Fruit fly (Drosophila melanogaster): Measurements from ENCODE around the gene CG10853.

Gene CG10853

DNA sequence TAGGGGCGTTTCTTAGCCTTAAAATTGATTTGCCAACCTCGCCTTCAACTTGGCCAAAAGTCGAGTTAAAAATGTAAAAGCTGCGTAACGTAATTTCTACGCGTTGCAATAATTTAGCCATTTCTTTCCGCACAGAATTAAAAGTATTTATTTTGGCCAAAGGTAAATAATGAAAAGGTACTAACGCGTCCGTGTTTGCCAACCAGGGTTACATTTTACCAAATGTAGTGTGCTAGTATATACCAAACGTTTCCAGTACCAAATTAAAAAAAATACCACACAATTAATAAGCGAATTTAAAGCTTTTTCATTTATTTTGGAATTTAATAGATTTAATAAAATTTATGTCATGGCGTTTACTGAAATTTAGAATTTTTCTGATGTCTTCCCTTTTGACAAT is 48.7 kb upstream of the CG10853 start, which contains the start of gene Ccz1 (continued):
- peak; percentile 61 for TF ChIP-seq Sox100B (GFP tag; optimal IDR thresholded peaks at IDR 0.05)
- TF ChIP-seq Blimp-1 (GFP tag; optimal IDR thresholded peaks at IDR 0.05): peak; percentile 57
- peak; percentile 79 for TF ChIP-seq CHES-1-like (GFP tag; optimal IDR thresholded peaks at IDR 0.05)
- peak; percentile 62 for TF ChIP-seq pzg (GFP tag; optimal IDR thresholded peaks at IDR 0.05)
- TF ChIP-seq MTF-1 (GFP tag; optimal IDR thresholded peaks at IDR 0.05; ENCODE audit: borderline replicate concordance): peak; percentile 76
- peak; percentile 65 for TF ChIP-seq NfI (GFP tag; optimal IDR thresholded peaks at IDR 0.05)
- TF ChIP-seq Vsx1 (GFP tag; optimal IDR thresholded peaks at IDR 0.05): peak; percentile 30
- no peak for TF ChIP-seq CTCF (GFP tag; optimal IDR thresholded peaks at IDR 0.05)
- TF ChIP-seq tap (tag; optimal IDR thresholded peaks at IDR 0.05): no peak
- no peak for TF ChIP-seq CG10366 (GFP tag; IDR thresholded peaks at IDR 0.05)
- no peak for TF ChIP-seq CG4360 (GFP tag; IDR thresholded peaks at IDR 0.05)
- no peak for TF ChIP-seq row (GFP tag; IDR thresholded peaks at IDR 0.05)
- no peak for TF ChIP-seq CG31224 (GFP tag; IDR thresholded peaks at IDR 0.05)
- TF ChIP-seq ase (GFP tag; IDR thresholded peaks at IDR 0.05): no peak
- TF ChIP-seq CG17186 (GFP tag; optimal IDR thresholded peaks at IDR 0.05): peak; percentile 63
- no peak for TF ChIP-seq Ssrp (tag; optimal IDR thresholded peaks at IDR 0.05)
- TF ChIP-seq Mad (GFP tag; optimal IDR thresholded peaks at IDR 0.05): peak; percentile 74
- no peak for TF ChIP-seq sr (GFP tag; IDR thresholded peaks at IDR 0.05)
- TF ChIP-seq CG2120 (GFP tag; optimal IDR thresholded peaks at IDR 0.05): peak; percentile 79
- no peak for TF ChIP-seq scrt (GFP tag; optimal IDR thresholded peaks at IDR 0.05)
- TF ChIP-seq sna (GFP tag; IDR thresholded peaks at IDR 0.05; ENCODE audit: partially characterized antibody): no peak
- TF ChIP-seq CG14965 (GFP tag; optimal IDR thresholded peaks at IDR 0.05; ENCODE audit: borderline replicate concordance): peak; percentile 56
- TF ChIP-seq amos (GFP tag; IDR thresholded peaks at IDR 0.05; ENCODE audit: partially characterized antibody): no peak
- TF ChIP-seq sc (optimal IDR thresholded peaks at IDR 0.05): no peak
- peak; percentile 59 for TF ChIP-seq sc (GFP tag; optimal IDR thresholded peaks at IDR 0.05)
- peak; percentile 66 for TF ChIP-seq CG9876 (GFP tag; optimal IDR thresholded peaks at IDR 0.05)
- TF ChIP-seq CG31365 (tag; optimal IDR thresholded peaks at IDR 0.05): no peak
- peak; percentile 33; the same call in 1 of the 3 replicates for TF ChIP-seq CG11093 (GFP tag; IDR thresholded peaks at IDR 0.05)
- peak; percentile 70 for TF ChIP-seq CG12104 (GFP tag; optimal IDR thresholded peaks at IDR 0.05)
- TF ChIP-seq gro (GFP tag; optimal IDR thresholded peaks at IDR 0.05): peak; percentile 57
- TF ChIP-seq CG13424 (tag; optimal IDR thresholded peaks at IDR 0.05): peak; percentile 71
- no peak for TF ChIP-seq stc (GFP tag; IDR thresholded peaks at IDR 0.05)
- peak; percentile 65 for TF ChIP-seq CG1647 (GFP tag; optimal IDR thresholded peaks at IDR 0.05)
- TF ChIP-seq CG4404 (GFP tag; IDR thresholded peaks at IDR 0.05): no peak
- TF ChIP-seq CG7839 (tag; optimal IDR thresholded peaks at IDR 0.05): peak; percentile 51
- peak; percentile 6 for TF ChIP-seq CG31388 (GFP tag; optimal IDR thresholded peaks at IDR 0.05)
- peak; percentile 90 for TF ChIP-seq CG17912 (GFP tag; optimal IDR thresholded peaks at IDR 0.05)
- TF ChIP-seq Opbp (GFP tag; IDR thresholded peaks at IDR 0.05; ENCODE audit: partially characterized antibody): no peak
- TF ChIP-seq HLHmδ (GFP tag; optimal IDR thresholded peaks at IDR 0.05): no peak
- peak; percentile 24 for TF ChIP-seq CG18599 (GFP tag; optimal IDR thresholded peaks at IDR 0.05)
- no peak for TF ChIP-seq wdn (GFP tag; IDR thresholded peaks at IDR 0.05)
- peak; percentile 88 for TF ChIP-seq bab2 (GFP tag; optimal IDR thresholded peaks at IDR 0.05)
